Fruit fly (Drosophila melanogaster) whole organism, embryonic: ENCODE measurements around the gene glob1.

Source experiments
- Ada2b ChIP-seq: fragments of 200-800 bp; sonication (Bioruptor generic); IDR thresholded peaks from 2 replicates; pipeline ENCODE4 v1.3.6; 2022; ENCODE audit warnings: missing biosample characterization, missing genetic modification characterization
- CG11085 ChIP-seq: fragments of 200-800 bp; sonication (Bioruptor generic); IDR thresholded peaks from 2 replicates; pipeline ENCODE4 v1.3.6; 2022; ENCODE audit warnings: missing biosample characterization, missing genetic modification characterization
- CG11456 ChIP-seq: fragments of 200-800 bp; sonication (Bioruptor generic); IDR thresholded peaks from 3 replicates; pipeline ENCODE4 v1.3.6; 2022; ENCODE audit warnings: missing biosample characterization, missing genetic modification characterization
- CG12391 ChIP-seq: fragments of 200-800 bp; sonication (Bioruptor generic); optimal IDR thresholded peaks from 3 replicates; lab custom pipeline; 2018; ENCODE audit warnings: missing biosample characterization, mild to moderate bottlenecking, missing genetic modification characterization, moderate library complexity
- CG13624 ChIP-seq: fragments of 200-800 bp; sonication (Bioruptor generic); optimal IDR thresholded peaks from 2 replicates; lab custom pipeline; 2016; ENCODE audit warnings: missing biosample characterization, missing genetic modification characterization
- CG15479 ChIP-seq: fragments of 200-800 bp; sonication (Bioruptor generic); optimal IDR thresholded peaks from 3 replicates; lab custom pipeline; 2019; ENCODE audit warnings: missing biosample characterization, mild to moderate bottlenecking, missing genetic modification characterization, moderate library complexity
- CG2889 ChIP-seq: fragments of 200-800 bp; sonication (Bioruptor generic); IDR thresholded peaks from 3 replicates; pipeline ENCODE4 v1.3.6; 2022; ENCODE audit warnings: missing biosample characterization, missing genetic modification characterization
- CG3281 ChIP-seq: fragments of 200-800 bp; sonication (Bioruptor generic); optimal IDR thresholded peaks from 3 replicates; lab custom pipeline; 2017; ENCODE audit warnings: missing biosample characterization, mild to moderate bottlenecking, missing genetic modification characterization
- CG4360 ChIP-seq: fragments of 200-800 bp; sonication (Bioruptor generic); IDR thresholded peaks from 2 replicates; pipeline ENCODE4 v1.3.6; 2022; ENCODE audit warnings: missing biosample characterization, missing genetic modification characterization
- CG5180 ChIP-seq: fragments of 200-800 bp; sonication (Bioruptor generic); optimal IDR thresholded peaks from 3 replicates; lab custom pipeline; 2017; ENCODE audit warnings: missing biosample characterization, missing genetic modification characterization, mild to moderate bottlenecking, moderate library complexity, missing genetic modification reagents
- CG6254 ChIP-seq: fragments of 200-800 bp; sonication (Bioruptor generic); optimal IDR thresholded peaks from 3 replicates; lab custom pipeline; 2017; ENCODE audit warnings: mild to moderate bottlenecking, missing biosample characterization, missing genetic modification reagents, missing genetic modification characterization
- CG7372 ChIP-seq: fragments of 200-800 bp; sonication (Bioruptor generic); IDR thresholded peaks from 2 replicates; pipeline ENCODE4 v1.3.6; 2022; ENCODE audit warnings: missing biosample characterization, missing genetic modification characterization
- CG7745 ChIP-seq: fragments of 200-800 bp; sonication (Bioruptor generic); optimal IDR thresholded peaks from 2 replicates; lab custom pipeline; 2018; ENCODE audit warnings: missing biosample characterization, mild to moderate bottlenecking, missing genetic modification characterization, moderate library complexity
- CG8089 ChIP-seq: fragments of 200-800 bp; sonication (Bioruptor generic); optimal IDR thresholded peaks from 3 replicates; lab custom pipeline; 2016; ENCODE audit warnings: missing biosample characterization, missing genetic modification characterization
- CG9727 ChIP-seq: fragments of 200-800 bp; sonication (Bioruptor generic); optimal IDR thresholded peaks from 3 replicates; lab custom pipeline; 2017; ENCODE audit warnings: missing biosample characterization, mild to moderate bottlenecking, missing genetic modification characterization
- D19A ChIP-seq: fragments of 200-800 bp; optimal IDR thresholded peaks from 3 replicates; lab custom pipeline; 2019; ENCODE audit warnings: missing biosample characterization, mild to moderate bottlenecking, missing genetic modification characterization, moderate library complexity
- D19B ChIP-seq: fragments of 200-800 bp; sonication (Bioruptor generic); optimal IDR thresholded peaks from 2 replicates; lab custom pipeline; 2017; ENCODE audit warnings: missing biosample characterization, mild to moderate bottlenecking, missing genetic modification characterization
- E2f1 ChIP-seq: fragments of 200-800 bp; sonication (Bioruptor generic); IDR thresholded peaks from 2 replicates; pipeline ENCODE4 v1.3.6; 2022; ENCODE audit warnings: missing biosample characterization, missing genetic modification characterization
- H2.0 ChIP-seq: fragments of 200-800 bp; sonication (Bioruptor generic); IDR thresholded peaks from 2 replicates; pipeline ENCODE4 v1.3.6; 2022; ENCODE audit warnings: missing biosample characterization, missing genetic modification characterization
- HHEX ChIP-seq: fragments of 200-800 bp; sonication (Bioruptor generic); optimal IDR thresholded peaks from 3 replicates; lab custom pipeline; 2017; ENCODE audit warnings: missing biosample characterization, mild to moderate bottlenecking, missing genetic modification characterization, missing genetic modification reagents
- HLHmδ ChIP-seq: fragments of 200-800 bp; sonication (Bioruptor generic); optimal IDR thresholded peaks from 2 replicates; lab custom pipeline; 2018; ENCODE audit warnings: missing biosample characterization, mild to moderate bottlenecking, missing genetic modification characterization, moderate library complexity
- HmgZ ChIP-seq: fragments of 200-800 bp; sonication (Bioruptor generic); optimal IDR thresholded peaks from 2 replicates; lab custom pipeline; 2018; ENCODE audit warnings: missing biosample characterization, mild to moderate bottlenecking, missing genetic modification characterization
- MESR4 ChIP-seq: fragments of 200-800 bp; sonication (Bioruptor generic); optimal IDR thresholded peaks from 2 replicates; lab custom pipeline; 2018; ENCODE audit warnings: missing biosample characterization, mild to moderate bottlenecking, missing genetic modification characterization, moderate library complexity
- Myb ChIP-seq: fragments of 200-800 bp; sonication (Bioruptor generic); optimal IDR thresholded peaks from 2 replicates; lab custom pipeline; 2016; ENCODE audit warnings: missing biosample characterization, missing genetic modification characterization
- NC2β ChIP-seq: fragments of 200-800 bp; sonication (Bioruptor generic); optimal IDR thresholded peaks from 2 replicates; lab custom pipeline; 2016; ENCODE audit warnings: missing biosample characterization, missing genetic modification characterization
- Oaz ChIP-seq: fragments of 200-800 bp; sonication (Bioruptor generic); IDR thresholded peaks from 2 replicates; pipeline ENCODE4 v1.3.6; 2022; ENCODE audit warnings: missing biosample characterization, missing genetic modification characterization
- Oli ChIP-seq: fragments of 200-800 bp; sonication (Bioruptor generic); optimal IDR thresholded peaks from 2 replicates; lab custom pipeline; 2018; ENCODE audit warnings: missing biosample characterization, mild to moderate bottlenecking, missing genetic modification characterization, moderate library complexity
- Stat92E ChIP-seq, 3 experiments: fragments of >200 bp in 2 of 3; fragments of 200-800 bp in 1 of 3; sonication (Bioruptor generic) in 1 of 3; optimal IDR thresholded peaks; 2 replicates each; lab custom pipeline; 2017 to 2019; ENCODE audit warnings: missing biosample characterization in 3 of 3, missing genetic modification characterization in 3 of 3, mild to moderate bottlenecking in 1 of 3, moderate library complexity in 1 of 3
- Tbp ChIP-seq: fragments of >200 bp; optimal IDR thresholded peaks from 2 replicates; lab custom pipeline; 2018; ENCODE audit warnings: missing biosample characterization, missing genetic modification characterization
- Xbp1 ChIP-seq: fragments of 200-800 bp; sonication (Bioruptor generic); optimal IDR thresholded peaks from 3 replicates; lab custom pipeline; 2016; ENCODE audit warnings: missing biosample characterization, mild to moderate bottlenecking, missing genetic modification characterization
- ap ChIP-seq: fragments of 200-800 bp; sonication (Bioruptor generic); IDR thresholded peaks from 2 replicates; pipeline ENCODE4 v1.3.6; 2022; ENCODE audit warnings: missing biosample characterization, missing genetic modification characterization
- cad ChIP-seq: fragments of >200 bp; optimal IDR thresholded peaks from 2 replicates; lab custom pipeline; 2017; ENCODE audit warnings: missing biosample characterization, missing genetic modification characterization
- cato ChIP-seq: fragments of 200-800 bp; sonication (Bioruptor generic); optimal IDR thresholded peaks from 2 replicates; lab custom pipeline; 2016; ENCODE audit warnings: missing biosample characterization, missing genetic modification characterization, borderline replicate concordance
- cg ChIP-seq: fragments of 200-800 bp; sonication (Bioruptor generic); optimal IDR thresholded peaks from 3 replicates; lab custom pipeline; 2019; ENCODE audit warnings: missing biosample characterization, mild to moderate bottlenecking, missing genetic modification characterization, moderate library complexity
- crol ChIP-seq: fragments of 200-800 bp; sonication (Bioruptor generic); IDR thresholded peaks from 2 replicates; pipeline ENCODE4 v1.3.6; 2022; ENCODE audit warnings: missing biosample characterization, missing genetic modification characterization
- dimm ChIP-seq: fragments of 200-800 bp; sonication (Bioruptor generic); IDR thresholded peaks from 2 replicates; pipeline ENCODE4 v1.3.6; 2022; ENCODE audit warnings: missing biosample characterization, missing genetic modification characterization
- dm ChIP-seq: fragments of 200-800 bp; sonication (Bioruptor generic); optimal IDR thresholded peaks from 3 replicates; lab custom pipeline; 2016; ENCODE audit warnings: missing biosample characterization, missing genetic modification characterization
- gce ChIP-seq: fragments of 200-800 bp; sonication (Bioruptor generic); IDR thresholded peaks from 3 replicates; pipeline ENCODE4 v1.3.6; 2022; ENCODE audit warnings: missing biosample characterization, missing genetic modification characterization
- h ChIP-seq: fragments of >200 bp; optimal IDR thresholded peaks from 2 replicates; lab custom pipeline; 2017
- insv ChIP-seq, 2 experiments: fragments of 200-800 bp; sonication (Bioruptor generic); optimal IDR thresholded peaks; 3 replicates each; lab custom pipeline; 2016 to 2018; ENCODE audit warnings: missing biosample characterization in 2 of 2, missing genetic modification characterization in 2 of 2
- klu ChIP-seq: fragments of 200-800 bp; sonication (Bioruptor generic); IDR thresholded peaks from 2 replicates; pipeline ENCODE4 v1.3.6; 2022; ENCODE audit warnings: missing biosample characterization, missing genetic modification characterization
- lab ChIP-seq: fragments of 200-800 bp; sonication (Bioruptor generic); optimal IDR thresholded peaks from 3 replicates; lab custom pipeline; 2017; ENCODE audit warnings: missing biosample characterization, missing genetic modification characterization, mild to moderate bottlenecking, moderate library complexity, missing genetic modification reagents
- lov ChIP-seq, 2 experiments: fragments of 200-800 bp in 1 of 2; fragments of >200 bp in 1 of 2; sonication (Bioruptor generic) in 1 of 2; IDR thresholded peaks in 1 of 2; optimal IDR thresholded peaks in 1 of 2; 2 replicates in 1 of 2; 3 replicates in 1 of 2; pipeline versions ENCODE4 v1.3.6 to Lab custom; 2017 to 2022; ENCODE audit warnings: missing biosample characterization in 1 of 2, missing genetic modification characterization in 1 of 2
- org-1 ChIP-seq: fragments of 200-800 bp; sonication (Bioruptor generic); optimal IDR thresholded peaks from 2 replicates; lab custom pipeline; 2017; ENCODE audit warnings: missing biosample characterization, missing genetic modification characterization
- run ChIP-seq: fragments of 200-800 bp; sonication (Bioruptor generic); optimal IDR thresholded peaks from 3 replicates; lab custom pipeline; 2018; ENCODE audit warnings: missing biosample characterization, mild to moderate bottlenecking, missing genetic modification characterization
- tll ChIP-seq, 2 experiments: fragments of 200-800 bp in 1 of 2; fragments of >200 bp in 1 of 2; sonication (Bioruptor generic) in 1 of 2; optimal IDR thresholded peaks; 2 replicates each; lab custom pipeline; 2017 to 2019; ENCODE audit warnings: missing biosample characterization in 2 of 2, missing genetic modification characterization in 2 of 2, mild to moderate bottlenecking in 1 of 2, moderate library complexity in 1 of 2
- wdn ChIP-seq: fragments of 200-800 bp; sonication (Bioruptor generic); IDR thresholded peaks from 2 replicates; pipeline ENCODE4 v1.3.6; 2022; ENCODE audit warnings: missing biosample characterization, missing genetic modification characterization
- wor ChIP-seq: fragments of 200-800 bp; sonication (Bioruptor generic); IDR thresholded peaks from 2 replicates; pipeline ENCODE4 v1.3.6; 2022; ENCODE audit warnings: missing biosample characterization, missing genetic modification characterization
- z ChIP-seq: fragments of 200-800 bp; sonication (Bioruptor generic); IDR thresholded peaks from 3 replicates; pipeline ENCODE4 v1.3.6; 2022; ENCODE audit warnings: missing biosample characterization, missing genetic modification characterization

glob1 gene

DNA sequence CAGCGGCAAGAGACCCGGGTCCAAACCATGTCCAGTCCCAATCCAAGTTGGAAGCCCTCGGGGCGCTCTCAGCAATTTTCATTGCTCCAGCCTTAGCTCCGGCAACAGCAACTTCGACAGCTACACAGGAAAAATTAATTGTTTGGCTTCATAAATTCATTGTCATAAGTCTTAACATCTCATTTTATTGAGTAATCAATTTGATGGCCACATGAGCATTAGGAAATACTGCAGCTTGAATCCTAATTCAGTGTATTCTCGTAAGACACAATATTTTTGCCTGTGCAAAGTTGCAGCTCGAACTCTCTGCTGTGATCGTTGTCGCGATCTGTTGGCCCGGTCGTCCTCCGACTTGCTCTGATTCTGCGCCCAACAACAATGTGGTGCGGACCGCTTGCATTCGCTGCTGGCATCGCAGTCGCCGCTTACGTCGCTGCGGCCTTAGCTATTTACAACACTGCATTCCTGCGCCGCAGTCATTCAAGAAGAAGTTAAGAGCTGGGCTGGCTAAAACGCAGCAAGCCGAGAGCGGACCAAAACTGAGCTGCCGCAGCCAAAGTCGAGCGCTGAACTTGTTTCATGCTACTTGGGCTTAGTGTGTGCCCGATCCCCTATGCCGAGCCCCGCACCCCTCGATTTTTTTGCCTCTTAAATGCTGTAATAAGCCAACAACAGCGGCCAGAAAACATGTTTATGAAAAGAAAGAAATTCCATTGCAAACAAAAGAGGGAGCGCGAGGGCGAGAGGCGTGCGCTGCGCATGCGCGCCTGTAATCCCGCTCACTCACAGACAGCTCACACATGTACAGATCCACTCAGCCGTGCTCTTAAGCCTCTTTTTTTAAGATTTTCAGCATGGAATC, 15.2 kb upstream of the glob1 start (continued):
- TF ChIP-seq E2f1 (GFP tag; lab: Robert Waterston, UW) (no peak), CG12391 (tag; lab: Kevin White, UChicago) (no peak), Ada2b (GFP tag; lab: Robert Waterston, UW) (no peak), wor (GFP tag; lab: Robert Waterston, UW) (no peak), Xbp1 (GFP tag; lab: Kevin White, UChicago) (no peak), CG2889 (no peak), H2.0 (GFP tag; lab: Robert Waterston, UW) (no peak), HLHmδ (no peak), lov (optimal IDR thresholded peaks at IDR 0.05; lab: Kevin White, UChicago) (no peak), lov (GFP tag; IDR thresholded peaks at IDR 0.05; lab: Robert Waterston, UW) (no peak), ap (0 out of 2 replicates have a peak, but pooled peaks have one; percentile 16), HmgZ (tag; lab: Kevin White, UChicago) (no peak), NC2β (GFP tag; lab: Kevin White, UChicago) (peak; percentile 15), cg (GFP tag; lab: Kevin White, UChicago) (peak; percentile 68), CG13624 (GFP tag; lab: Kevin White, UChicago) (no peak), MESR4 (GFP tag; lab: Kevin White, UChicago) (no peak), wdn (GFP tag; lab: Robert Waterston, UW) (no peak), CG7372 (GFP tag; lab: Robert Waterston, UW) (no peak), h (lab: Kevin White, UChicago) (no peak), insv (GFP tag; optimal IDR thresholded peaks at IDR 0.05; lab: Kevin White, UChicago) (no peak), z (GFP tag; lab: Robert Waterston, UW) (peak; percentile 94), cad (no peak), dimm (GFP tag; lab: Robert Waterston, UW) (0 out of 2 replicates have a peak, but pooled peaks have one; percentile 26), Myb (no peak), CG11456 (GFP tag; lab: Robert Waterston, UW) (no peak), CG4360 (GFP tag; lab: Robert Waterston, UW) (peak; percentile 63), Oli (tag; lab: Kevin White, UChicago) (no peak), CG6254 (GFP tag; lab: Kevin White, UChicago) (no peak), HHEX (GFP tag; lab: Kevin White, UChicago) (no peak), CG15479 (peak; percentile 1), cato (GFP tag; lab: Kevin White, UChicago) (no peak), Oaz (GFP tag; lab: Robert Waterston, UW) (no peak), org-1 (no peak), CG3281 (GFP tag; lab: Kevin White, UChicago) (no peak), CG5180 (GFP tag; lab: Kevin White, UChicago) (peak; percentile 43), Tbp (GFP tag; lab: Kevin White, UChicago) (no peak), run (tag; lab: Kevin White, UChicago) (no peak), dm (GFP tag; lab: Kevin White, UChicago) (no peak), tll (GFP tag; optimal IDR thresholded peaks at IDR 0.05; lab: Kevin White, UChicago) (peak in 1 of 2 experiments; percentile 68), gce (no peak), lab (GFP tag; lab: Kevin White, UChicago) (no peak), CG9727 (GFP tag; lab: Kevin White, UChicago) (no peak), CG11085 (GFP tag; lab: Robert Waterston, UW) (no peak), CG8089 (GFP tag; lab: Kevin White, UChicago) (no peak), CG7745 (tag; lab: Kevin White, UChicago) (no peak), crol (GFP tag; lab: Robert Waterston, UW) (peak; percentile 93), Stat92E (GFP tag; optimal IDR thresholded peaks at IDR 0.05; lab: Kevin White, UChicago) (no peak), D19B (GFP tag; lab: Kevin White, UChicago) (no peak), D19A (no peak), klu (GFP tag; lab: Robert Waterston, UW) (no peak)
